Fruit fly (Drosophila melanogaster): ENCODE results near the gene CG13293.

Gene CG13293

dm6 chr3L:6071454-6072189, 11.1 kb upstream of the CG13293 start, which contains the start of gene CG6602 (continued):
- TF ChIP-seq CG10654 (GFP tag; optimal IDR thresholded peaks at IDR 0.05): peak; percentile 83
- peak; percentile 64 for TF ChIP-seq CG14667 (GFP tag; IDR thresholded peaks at IDR 0.05)
- no peak; the same call in 1 of the 2 replicates for TF ChIP-seq lmd (GFP tag; IDR thresholded peaks at IDR 0.05)
- 0 out of 3 replicates have a peak, but pooled peaks have one; percentile 20 for TF ChIP-seq CG11695 (GFP tag; IDR thresholded peaks at IDR 0.05)
- peak; percentile 72; the same call in 2 of the 3 replicates for TF ChIP-seq Mrtf (GFP tag; IDR thresholded peaks at IDR 0.05)
- TF ChIP-seq CG11723 (GFP tag; optimal IDR thresholded peaks at IDR 0.05): peak; percentile 42
- peak; percentile 49 for TF ChIP-seq gem (tag; optimal IDR thresholded peaks at IDR 0.05)
- peak; percentile 64 for TF ChIP-seq CG12104 (GFP tag; optimal IDR thresholded peaks at IDR 0.05)
- TF ChIP-seq grn (GFP tag; optimal IDR thresholded peaks at IDR 0.05): peak; percentile 37
- no peak for TF ChIP-seq nerfin-1 (tag; optimal IDR thresholded peaks at IDR 0.05)
- TF ChIP-seq CG15011 (GFP tag; optimal IDR thresholded peaks at IDR 0.05): peak; percentile 60
- peak; percentile 18 for TF ChIP-seq dm (GFP tag; optimal IDR thresholded peaks at IDR 0.05)
- TF ChIP-seq CG7928 (GFP tag; optimal IDR thresholded peaks at IDR 0.05): peak; percentile 54
- TF ChIP-seq croc (GFP tag; conservative IDR thresholded peaks at IDR 0.05): peak; percentile 30; the same call in 2 of the 3 replicates
- no peak for TF ChIP-seq yki (optimal IDR thresholded peaks at IDR 0.05)

DNA sequence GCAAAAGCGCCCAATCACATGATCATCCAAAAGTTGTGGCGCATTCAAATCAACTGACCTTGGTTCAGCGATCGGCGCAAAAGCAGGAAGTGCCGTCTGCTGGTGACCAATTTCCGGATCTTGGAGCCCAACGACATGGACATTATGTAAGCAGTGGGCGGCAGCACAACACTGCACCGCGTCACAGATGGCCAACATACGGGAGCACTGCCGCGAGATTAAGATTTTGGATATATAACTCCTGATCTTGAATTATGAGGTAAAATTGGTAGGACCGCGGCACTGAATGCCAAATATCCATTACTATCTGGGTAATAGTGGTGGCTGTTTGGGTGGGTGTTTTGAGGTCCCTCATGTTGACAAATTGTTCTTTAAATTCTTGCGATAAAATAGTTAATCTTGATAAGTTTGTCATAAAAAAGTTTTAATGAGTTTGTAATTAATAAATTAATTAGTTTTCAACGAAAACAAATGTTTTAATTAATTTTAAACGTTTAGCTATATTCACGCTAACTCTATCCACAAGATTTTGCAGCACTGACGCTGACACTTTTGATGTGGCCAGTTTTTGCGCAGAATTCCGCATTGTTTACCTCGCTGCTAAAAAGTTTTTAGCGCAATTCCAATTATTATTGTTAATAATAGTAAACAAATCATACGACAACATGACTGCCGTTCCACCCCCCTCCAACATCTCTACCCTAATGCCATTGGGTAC, 7.5 kb upstream of the CG13293 start, which contains the start of the genes CG13295 and CG6610:
Gene CG13295, minus strand, starts transcription at position 271 of the 718 bp plus-strand sequence.
Gene CG6610, plus strand, starts transcription at position 562 of the 718 bp plus-strand sequence.
- TF ChIP-seq gro (GFP tag; optimal IDR thresholded peaks at IDR 0.05) (no peak), nom (GFP tag; optimal IDR thresholded peaks at IDR 0.05) (peak; percentile 2), CG11456 (GFP tag; IDR thresholded peaks at IDR 0.05) (peak; percentile 3; the same call in 1 of the 3 replicates), CG18476 (GFP tag; optimal IDR thresholded peaks at IDR 0.05) (no peak), CG2712 (tag; optimal IDR thresholded peaks at IDR 0.05) (peak; percentile 66), otp (GFP tag; IDR thresholded peaks at IDR 0.05) (no peak), fu2 (GFP tag; optimal IDR thresholded peaks at IDR 0.05) (peak; percentile 37), nerfin-1 (tag; optimal IDR thresholded peaks at IDR 0.05) (peak; percentile 61), sug (tag; optimal IDR thresholded peaks at IDR 0.05) (peak; percentile 79), CG4707 (GFP tag; optimal IDR thresholded peaks at IDR 0.05) (no peak), CG4360 (GFP tag; IDR thresholded peaks at IDR 0.05) (no peak), fd3F (GFP tag; optimal IDR thresholded peaks at IDR 0.05) (peak; percentile 60), CG18619 (GFP tag; optimal IDR thresholded peaks at IDR 0.05) (peak; percentile 44), scrt (GFP tag; optimal IDR thresholded peaks at IDR 0.05) (peak; percentile 40), CG32532 (GFP tag; IDR thresholded peaks at IDR 0.05) (peak; percentile 65), Lpt (GFP tag; optimal IDR thresholded peaks at IDR 0.05) (no peak), mirr (GFP tag; optimal IDR thresholded peaks at IDR 0.05) (no peak), CG4424 (GFP tag; optimal IDR thresholded peaks at IDR 0.05) (peak; percentile 43), CG2120 (GFP tag; optimal IDR thresholded peaks at IDR 0.05) (peak; percentile 76), row (GFP tag; IDR thresholded peaks at IDR 0.05) (peak; percentile 95), mld (GFP tag; IDR thresholded peaks at IDR 0.05; ENCODE audit: partially characterized antibody) (no peak), emc (GFP tag; optimal IDR thresholded peaks at IDR 0.05) (no peak), ems (GFP tag; optimal IDR thresholded peaks at IDR 0.05) (no peak), hth (optimal IDR thresholded peaks at IDR 0.05) (no peak), CG31365 (tag; optimal IDR thresholded peaks at IDR 0.05) (no peak), klu (GFP tag; IDR thresholded peaks at IDR 0.05) (peak; percentile 54), CG34376 (GFP tag; optimal IDR thresholded peaks at IDR 0.05) (peak; percentile 69), CG7271 (tag; optimal IDR thresholded peaks at IDR 0.05) (no peak), fd96Cb (tag; optimal IDR thresholded peaks at IDR 0.05) (peak; percentile 27), Usf (GFP tag; optimal IDR thresholded peaks at IDR 0.05) (peak; percentile 31), Mrtf (GFP tag; IDR thresholded peaks at IDR 0.05) (peak; percentile 55; the same call in 1 of the 3 replicates), CG13287 (GFP tag; IDR thresholded peaks at IDR 0.05; ENCODE audit: partially characterized antibody) (peak; percentile 19; the same call in 1 of the 2 replicates), insv (GFP tag; optimal IDR thresholded peaks at IDR 0.05) (peak in 1 of 2 experiments; percentile 25), ranshi (GFP tag; IDR thresholded peaks at IDR 0.05) (peak; percentile 33; the same call in 1 of the 2 replicates), CG13775 (GFP tag; optimal IDR thresholded peaks at IDR 0.05) (peak; percentile 66)
